Fruit fly (Drosophila melanogaster) whole organism, wandering third instar larva: ENCODE measurements around the gene CG6873.

Source experiments
- Abd-B ChIP-seq: fragments of >200 bp; optimal IDR thresholded peaks from 2 replicates; lab custom pipeline; 2017; ENCODE audit warnings: missing biosample characterization, missing genetic modification characterization
- CG32264 ChIP-seq: fragments of 200-800 bp; sonication (Bioruptor generic); optimal IDR thresholded peaks from 2 replicates; lab custom pipeline; 2016; ENCODE audit warnings: missing biosample characterization, missing genetic modification characterization
- CG9705 ChIP-seq: fragments of 200-800 bp; sonication (Bioruptor generic); optimal IDR thresholded peaks from 2 replicates; lab custom pipeline; 2018; ENCODE audit warnings: missing biosample characterization, mild to moderate bottlenecking, missing genetic modification characterization
- CrebA ChIP-seq: fragments of 200-800 bp; sonication (Bioruptor generic); optimal IDR thresholded peaks from 2 replicates; lab custom pipeline; 2016; ENCODE audit warnings: missing biosample characterization, mild to moderate bottlenecking, missing genetic modification characterization, borderline replicate concordance
- Dfd ChIP-seq: fragments of >200 bp; optimal IDR thresholded peaks from 2 replicates; lab custom pipeline; 2017; ENCODE audit warnings: missing biosample characterization, missing genetic modification characterization
- Dif ChIP-seq: fragments of 200-275, 200-300 bp; sonication (Bioruptor generic); optimal IDR thresholded peaks from 2 replicates; lab custom pipeline; 2018; ENCODE audit warnings: missing biosample characterization, missing genetic modification characterization; ENCODE audit not compliant: partially characterized antibody
- GATAd ChIP-seq: sonication (Bioruptor generic); optimal IDR thresholded peaks from 2 replicates; lab custom pipeline; 2016; ENCODE audit warnings: missing biosample characterization, missing genetic modification characterization
- HLH106 ChIP-seq: fragments of 200-800 bp; optimal IDR thresholded peaks from 3 replicates; lab custom pipeline; 2019; ENCODE audit warnings: missing biosample characterization, mild to moderate bottlenecking, missing genetic modification characterization, moderate library complexity
- Hnf4 ChIP-seq: fragments of 200-800 bp; sonication (Bioruptor generic); optimal IDR thresholded peaks from 2 replicates; lab custom pipeline; 2016; ENCODE audit warnings: missing biosample characterization, mild to moderate bottlenecking, missing genetic modification characterization
- Hr78 ChIP-seq: fragments of >200 bp; optimal IDR thresholded peaks from 2 replicates; lab custom pipeline; 2017; ENCODE audit warnings: missing biosample characterization, missing genetic modification characterization
- Hr83 ChIP-seq: fragments of 200-300 bp; sonication (Bioruptor generic); optimal IDR thresholded peaks from 2 replicates; lab custom pipeline; 2016; ENCODE audit warnings: missing biosample characterization, mild to moderate bottlenecking, missing genetic modification characterization, moderate library complexity; ENCODE audit not compliant: poor library complexity, severe bottlenecking
- Jra ChIP-seq: sonication (Bioruptor generic); optimal IDR thresholded peaks from 2 replicates; lab custom pipeline; 2016; ENCODE audit warnings: missing biosample characterization, missing genetic modification characterization
- Mio ChIP-seq: sonication (Bioruptor generic); optimal IDR thresholded peaks from 2 replicates; lab custom pipeline; 2016; ENCODE audit warnings: missing biosample characterization, missing genetic modification characterization
- N ChIP-seq: fragments of >200 bp; optimal IDR thresholded peaks from 2 replicates; lab custom pipeline; 2018; ENCODE audit warnings: missing biosample characterization, missing external identifiers, missing genetic modification characterization
- OdsH ChIP-seq: fragments of 200-800 bp; sonication (Bioruptor generic); optimal IDR thresholded peaks from 2 replicates; lab custom pipeline; 2016; ENCODE audit warnings: missing biosample characterization, mild to moderate bottlenecking, missing genetic modification characterization
- Rel ChIP-seq, 2 experiments: fragments of 200-800 bp; sonication (Bioruptor generic) in 1 of 2; optimal IDR thresholded peaks; 2 replicates in 1 of 2; 3 replicates in 1 of 2; lab custom pipeline; 2016 to 2019; ENCODE audit warnings: mild to moderate bottlenecking in 2 of 2, missing biosample characterization in 2 of 2, missing genetic modification characterization in 2 of 2, moderate library complexity in 1 of 2
- Sp1 ChIP-seq: fragments of 200-800 bp; sonication (Bioruptor generic); optimal IDR thresholded peaks from 3 replicates; lab custom pipeline; 2019; ENCODE audit warnings: missing biosample characterization, mild to moderate bottlenecking, missing genetic modification characterization, moderate library complexity
- Vsx2 ChIP-seq: fragments of 200-300, 225-300 bp; sonication (Bioruptor generic); optimal IDR thresholded peaks from 2 replicates; lab custom pipeline; 2018; ENCODE audit warnings: missing biosample characterization, missing genetic modification characterization; ENCODE audit not compliant: partially characterized antibody
- br ChIP-seq: fragments of 200-800 bp; sonication (Bioruptor generic); optimal IDR thresholded peaks from 2 replicates; lab custom pipeline; 2016; ENCODE audit warnings: missing biosample characterization, missing genetic modification characterization
- brk ChIP-seq: fragments of 200-800 bp; sonication (Bioruptor generic); optimal IDR thresholded peaks from 2 replicates; lab custom pipeline; 2016; ENCODE audit warnings: missing biosample characterization, mild to moderate bottlenecking, missing genetic modification characterization
- dl ChIP-seq, 2 experiments: fragments of 175-275, 200-275 bp in 1 of 2; fragments of 200-275 bp in 1 of 2; sonication (Bioruptor generic); optimal IDR thresholded peaks; lab custom pipeline; 2018; ENCODE audit warnings: mild to moderate bottlenecking in 2 of 2, missing biosample characterization in 2 of 2, missing genetic modification characterization in 2 of 2, moderate library complexity in 2 of 2; ENCODE audit not compliant: partially characterized antibody in 2 of 2, insufficient read depth in 1 of 2
- dmrt93B ChIP-seq: fragments of 200-800 bp; sonication (Bioruptor generic); optimal IDR thresholded peaks from 2 replicates; lab custom pipeline; 2018; ENCODE audit warnings: missing biosample characterization, mild to moderate bottlenecking, missing genetic modification characterization
- dsf ChIP-seq: sonication (Bioruptor generic); optimal IDR thresholded peaks from 2 replicates; lab custom pipeline; 2016; ENCODE audit warnings: missing biosample characterization, missing genetic modification characterization, borderline replicate concordance
- ey ChIP-seq: fragments of 200-800 bp; sonication (Bioruptor generic); optimal IDR thresholded peaks from 2 replicates; lab custom pipeline; 2016; ENCODE audit warnings: missing biosample characterization, missing genetic modification characterization
- foxo ChIP-seq, 2 experiments: fragments of 200-800 bp; sonication (Bioruptor generic); optimal IDR thresholded peaks; 2 replicates in 1 of 2; 3 replicates in 1 of 2; lab custom pipeline; 2016 to 2017; ENCODE audit warnings: missing biosample characterization in 2 of 2, missing genetic modification characterization in 2 of 2
- fru ChIP-seq: fragments of 200-800 bp; sonication (Bioruptor generic); optimal IDR thresholded peaks from 3 replicates; lab custom pipeline; 2016; ENCODE audit warnings: missing biosample characterization, mild to moderate bottlenecking, missing genetic modification characterization
- h ChIP-seq: fragments of 200-800 bp; sonication (Bioruptor generic); optimal IDR thresholded peaks from 3 replicates; lab custom pipeline; 2016; ENCODE audit warnings: missing biosample characterization, mild to moderate bottlenecking, missing genetic modification characterization
- jim ChIP-seq: fragments of 175-275, 200-325 bp; sonication (Bioruptor generic); optimal IDR thresholded peaks from 2 replicates; lab custom pipeline; 2016; ENCODE audit warnings: missing biosample characterization, mild to moderate bottlenecking, missing genetic modification characterization
- lola ChIP-seq: fragments of >200 bp; optimal IDR thresholded peaks from 2 replicates; lab custom pipeline; 2017; ENCODE audit warnings: missing biosample characterization, missing genetic modification characterization
- psq ChIP-seq: fragments of 200-800 bp; sonication (Bioruptor generic); optimal IDR thresholded peaks from 3 replicates; lab custom pipeline; 2017; ENCODE audit warnings: missing biosample characterization, mild to moderate bottlenecking, missing genetic modification characterization, moderate library complexity
- rgr ChIP-seq: fragments of 200-800 bp; sonication (Bioruptor generic); optimal IDR thresholded peaks from 3 replicates; lab custom pipeline; 2016; ENCODE audit warnings: missing biosample characterization, mild to moderate bottlenecking, missing genetic modification characterization
- sage ChIP-seq: fragments of 200-800 bp; sonication (Bioruptor generic); optimal IDR thresholded peaks from 2 replicates; lab custom pipeline; 2016; ENCODE audit warnings: missing biosample characterization, mild to moderate bottlenecking, missing genetic modification characterization
- sv ChIP-seq: fragments of 200-800 bp; sonication (Bioruptor generic); optimal IDR thresholded peaks from 3 replicates; lab custom pipeline; 2016; ENCODE audit warnings: missing biosample characterization, missing genetic modification characterization
- tai ChIP-seq: sonication (Bioruptor generic); optimal IDR thresholded peaks from 2 replicates; lab custom pipeline; 2016; ENCODE audit warnings: missing biosample characterization, missing genetic modification characterization
- woc ChIP-seq: sonication (Bioruptor generic); optimal IDR thresholded peaks from 2 replicates; lab custom pipeline; 2016; ENCODE audit warnings: missing biosample characterization, mild to moderate bottlenecking, missing genetic modification characterization

Gene CG6873

DNA sequence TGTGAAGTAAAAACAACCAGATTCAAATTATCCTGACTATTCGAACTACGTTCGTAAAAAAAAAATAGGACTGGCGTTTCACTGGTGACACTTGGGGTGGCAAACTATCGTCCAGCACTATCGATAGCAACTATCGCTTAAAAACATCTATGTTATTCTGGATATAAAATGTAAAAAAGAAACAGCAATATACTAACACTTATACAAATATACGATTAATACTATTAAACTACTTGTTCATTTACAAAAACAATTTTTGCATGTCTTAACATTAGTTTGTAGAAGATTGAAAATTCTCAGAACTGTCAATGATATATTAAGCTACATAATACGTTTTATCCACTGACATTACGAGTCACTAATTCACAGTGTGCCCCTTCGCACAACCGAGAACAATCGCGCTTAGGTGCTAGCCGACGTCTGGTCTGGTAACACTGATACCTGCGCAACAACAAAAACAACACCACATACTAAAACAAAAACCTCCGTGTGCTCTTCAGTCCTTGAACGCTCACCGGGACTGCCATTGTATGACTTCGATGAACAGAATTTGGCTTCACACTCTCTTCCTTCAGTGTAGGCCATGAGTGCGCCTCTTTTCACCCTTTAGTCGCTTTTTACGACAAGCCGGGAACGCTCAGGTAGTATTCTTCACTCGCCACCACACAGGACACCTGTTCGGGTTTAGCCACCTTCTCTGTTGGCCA lies 43.9 kb upstream of the CG6873 start, which contains the start of gene CG18259 (continued):
- TF ChIP-seq Sp1 (GFP tag; lab: Kevin White, UChicago) (peak; percentile 17), N (GFP tag; lab: Kevin White, UChicago) (peak; percentile 83)
- TF ChIP-seq, all 38 proteins: peak for 9

DNA sequence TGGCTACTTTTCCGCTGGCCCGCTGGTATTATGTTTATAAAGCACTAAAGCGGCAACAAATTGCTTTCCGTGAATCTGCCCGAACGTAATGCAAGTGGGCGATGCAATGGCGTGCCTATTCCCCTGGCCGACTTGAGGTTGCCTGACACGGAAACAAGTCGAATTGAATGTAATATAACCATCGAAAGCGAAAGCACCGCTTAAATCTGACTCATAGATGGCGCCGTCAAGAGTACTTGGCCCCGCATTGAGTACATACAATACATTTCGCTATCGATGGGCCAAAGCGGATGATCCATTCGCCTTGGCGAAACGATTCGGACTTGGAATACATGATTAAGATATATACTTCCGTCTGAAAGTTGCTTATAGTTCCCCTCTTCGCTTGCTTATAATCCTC lies 40.6 kb upstream of the CG6873 start:
- TF ChIP-seq brk (GFP tag; lab: Kevin White, UChicago) (no peak), Rel (GFP tag; optimal IDR thresholded peaks at IDR 0.05; lab: Kevin White, UChicago) (no peak), Rel (tag; optimal IDR thresholded peaks at IDR 0.05; lab: Kevin White, UChicago) (no peak), dl (GFP tag; optimal IDR thresholded peaks at IDR 0.05; lab: Kevin White, UChicago; ENCODE audit: insufficient read depth in 1 of 2, partially characterized antibody in 2 of 2) (no peak), lola (GFP tag; lab: Kevin White, UChicago) (no peak), Vsx2 (GFP tag; lab: Kevin White, UChicago) (no peak), dmrt93B (GFP tag; lab: Kevin White, UChicago) (no peak), HLH106 (tag; lab: Kevin White, UChicago) (no peak), N (GFP tag; lab: Kevin White, UChicago) (no peak), Hr78 (GFP tag; lab: Kevin White, UChicago) (no peak), sv (GFP tag; lab: Kevin White, UChicago) (no peak), woc (no peak), GATAd (no peak), Hnf4 (GFP tag; lab: Kevin White, UChicago) (no peak), Hr83 (GFP tag; lab: Kevin White, UChicago) (no peak), Abd-B (GFP tag; lab: Kevin White, UChicago) (no peak)

DNA sequence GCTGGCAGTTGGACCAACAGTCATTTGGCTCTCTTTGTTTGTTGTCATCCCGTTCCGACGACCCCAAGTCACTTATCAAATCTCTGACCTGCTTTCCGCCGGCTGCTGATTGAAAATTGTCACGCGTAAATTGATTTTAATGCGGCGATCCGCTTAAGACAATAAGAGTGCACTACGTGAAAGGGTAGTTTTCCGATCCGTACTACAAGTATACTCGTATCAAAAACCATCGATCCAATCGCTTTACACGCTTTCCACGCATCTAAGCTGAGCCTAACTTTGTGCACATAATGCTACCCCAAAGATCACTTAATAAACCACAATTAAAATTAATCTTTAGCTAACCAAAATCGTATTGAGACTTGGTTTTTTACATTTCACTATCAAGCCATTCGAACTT lies 40.0 kb upstream of the CG6873 start:
- TF ChIP-seq Vsx2 (GFP tag; lab: Kevin White, UChicago) (no peak), GATAd (no peak), rgr (no peak), woc (no peak), Hnf4 (GFP tag; lab: Kevin White, UChicago) (no peak), Rel (GFP tag; optimal IDR thresholded peaks at IDR 0.05; lab: Kevin White, UChicago) (no peak), Rel (tag; optimal IDR thresholded peaks at IDR 0.05; lab: Kevin White, UChicago) (no peak), OdsH (GFP tag; lab: Kevin White, UChicago) (no peak), dsf (no peak), Sp1 (GFP tag; lab: Kevin White, UChicago) (no peak), Jra (GFP tag; lab: Kevin White, UChicago) (no peak), lola (GFP tag; lab: Kevin White, UChicago) (no peak), psq (GFP tag; lab: Kevin White, UChicago) (no peak), Abd-B (GFP tag; lab: Kevin White, UChicago) (no peak)

DNA sequence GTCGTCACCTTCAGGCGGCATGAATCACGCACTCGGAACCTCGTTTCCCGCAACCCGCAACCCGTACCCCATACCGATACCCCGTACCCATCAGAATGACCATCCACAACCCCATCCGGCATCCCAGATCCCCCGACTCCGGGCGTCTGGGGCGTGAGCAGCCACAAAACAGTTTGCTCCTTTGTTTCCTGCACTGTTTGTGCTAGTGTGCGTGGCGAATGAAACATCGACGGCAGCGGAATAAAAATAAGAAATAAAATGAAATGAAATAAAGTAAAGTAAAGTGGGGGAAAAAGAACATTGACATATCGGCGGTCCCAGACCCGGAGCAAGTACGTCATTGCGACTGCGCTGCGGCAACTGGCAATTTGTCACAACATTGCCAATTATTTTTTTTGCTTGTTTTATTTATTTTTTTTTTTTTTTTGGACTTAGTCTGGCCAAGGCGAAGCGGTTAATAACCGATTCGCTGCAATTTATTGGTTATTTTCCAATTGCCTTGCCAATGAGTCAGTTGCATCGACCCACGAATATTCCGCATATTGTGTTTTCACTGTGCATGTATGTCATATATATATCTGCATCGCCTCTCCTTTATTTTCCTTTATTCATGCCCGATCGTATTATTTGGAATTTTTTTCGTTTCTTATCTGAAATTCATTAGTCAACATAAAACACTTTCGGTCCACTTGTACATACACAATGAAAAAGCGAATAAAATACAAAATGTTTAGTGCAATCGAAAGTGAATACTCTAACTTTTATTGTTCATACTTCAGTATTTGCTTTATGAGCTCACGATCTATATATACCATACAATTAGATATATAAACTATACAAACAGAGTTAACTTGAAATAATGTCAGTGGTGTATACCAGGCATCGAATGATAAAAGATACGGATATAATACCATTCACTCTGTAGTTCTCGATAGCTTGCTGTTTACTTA lies 37.6 kb upstream of the CG6873 start:
- TF ChIP-seq GATAd (no peak), Dif (GFP tag; lab: Kevin White, UChicago) (peak; percentile 23), dmrt93B (GFP tag; lab: Kevin White, UChicago) (no peak), tai (GFP tag; lab: Kevin White, UChicago) (no peak), N (GFP tag; lab: Kevin White, UChicago) (no peak), dl (GFP tag; optimal IDR thresholded peaks at IDR 0.05; lab: Kevin White, UChicago; ENCODE audit: insufficient read depth in 1 of 2, partially characterized antibody in 2 of 2) (no peak), Dfd (GFP tag; lab: Kevin White, UChicago) (no peak), jim (GFP tag; lab: Kevin White, UChicago) (no peak), fru (GFP tag; lab: Kevin White, UChicago) (peak; percentile 14), psq (GFP tag; lab: Kevin White, UChicago) (peak; percentile 59), h (GFP tag; lab: Kevin White, UChicago) (peak; percentile 42), foxo (GFP tag; optimal IDR thresholded peaks at IDR 0.05; lab: Kevin White, UChicago) (peak in 1 of 2 experiments; percentile 59), CG32264 (GFP tag; lab: Kevin White, UChicago) (no peak), ey (GFP tag; lab: Kevin White, UChicago) (peak; percentile 45), br (GFP tag; lab: Kevin White, UChicago) (peak; percentile 32), CrebA (no peak), Mio (no peak), Sp1 (GFP tag; lab: Kevin White, UChicago) (peak; percentile 25), Hr83 (GFP tag; lab: Kevin White, UChicago) (no peak), Vsx2 (GFP tag; lab: Kevin White, UChicago) (no peak), sv (GFP tag; lab: Kevin White, UChicago) (no peak), woc (peak; percentile 37), Jra (GFP tag; lab: Kevin White, UChicago) (no peak), Rel (GFP tag; optimal IDR thresholded peaks at IDR 0.05; lab: Kevin White, UChicago) (no peak), Rel (tag; optimal IDR thresholded peaks at IDR 0.05; lab: Kevin White, UChicago) (no peak), sage (GFP tag; lab: Kevin White, UChicago) (peak; percentile 13), Hr78 (GFP tag; lab: Kevin White, UChicago) (no peak), HLH106 (tag; lab: Kevin White, UChicago) (no peak), Abd-B (GFP tag; lab: Kevin White, UChicago) (no peak), Hnf4 (GFP tag; lab: Kevin White, UChicago) (peak; percentile 13), CG9705 (no peak)
